Worm (Caenorhabditis elegans): ENCODE data around the gene lyst-1.

The lyst-1 gene

ce11 chrX:12143693-12144092 lies 2.7 kb upstream of the lyst-1 start, which contains the start of gene M153.5:
TSS of gene M153.5 (plus strand) at chrX:12143993.
- no peak for TF ChIP-seq zfh-2 (GFP tag; conservative IDR thresholded peaks at IDR 0.05)
- no peak for TF ChIP-seq zim-3 (tag; optimal IDR thresholded peaks at IDR 0.05)
- no peak for TF ChIP-seq F10E7.11 (tag; optimal IDR thresholded peaks at IDR 0.05)
- TF ChIP-seq tlf-1 (GFP tag; optimal IDR thresholded peaks at IDR 0.05), result no peak
- no peak for TF ChIP-seq lsy-27 (tag; optimal IDR thresholded peaks at IDR 0.05; ENCODE audit: borderline replicate concordance, insufficient read depth)
- TF ChIP-seq egl-44 (GFP tag; IDR thresholded peaks at IDR 0.05), result no peak
- no peak for TF ChIP-seq rec-8 (tag; optimal IDR thresholded peaks at IDR 0.05)

- TF ChIP-seq hmg-1.2 (GFP tag; IDR thresholded peaks at IDR 0.05), result no peak
- no peak for TF ChIP-seq ama-1 (optimal IDR thresholded peaks at IDR 0.05)
- no peak for TF ChIP-seq ama-1 (GFP tag; optimal IDR thresholded peaks at IDR 0.05)
- no peak for TF ChIP-seq F10E7.11 (tag; optimal IDR thresholded peaks at IDR 0.05)
- no peak for TF ChIP-seq gei-17 (GFP tag; optimal IDR thresholded peaks at IDR 0.05)
- TF ChIP-seq Y67H2A.10 (GFP tag; conservative IDR thresholded peaks at IDR 0.05), result no peak
- TF ChIP-seq madf-8 (GFP tag; conservative IDR thresholded peaks at IDR 0.05), result no peak
- no peak for TF ChIP-seq F22D6.2 (tag; optimal IDR thresholded peaks at IDR 0.05)
- no peak for TF ChIP-seq madf-3 (GFP tag; IDR thresholded peaks at IDR 0.05)
- no peak for TF ChIP-seq zim-3 (tag; optimal IDR thresholded peaks at IDR 0.05)
- no peak for TF ChIP-seq egl-18 (GFP tag; IDR thresholded peaks at IDR 0.05)
- TF ChIP-seq B0336.3 (GFP tag; IDR thresholded peaks at IDR 0.05), result no peak
- no peak for TF ChIP-seq C17E4.6 (GFP tag; IDR thresholded peaks at IDR 0.05)
- TF ChIP-seq unc-62 (GFP tag; optimal IDR thresholded peaks at IDR 0.05), result no peak
- TF ChIP-seq K11D2.4 (GFP tag; IDR thresholded peaks at IDR 0.05), result no peak
- no peak for TF ChIP-seq snpc-1.1 (tag; optimal IDR thresholded peaks at IDR 0.05; ENCODE audit: insufficient read depth)
- no peak for TF ChIP-seq cebp-1 (GFP tag; IDR thresholded peaks at IDR 0.05)
- TF ChIP-seq cebp-1 (tag; optimal IDR thresholded peaks at IDR 0.05), result no peak
Measured at ce11 chrX:12142569-12142968, 1.6 kb upstream of the lyst-1 start, which contains the start of gene M153.3. TSS of gene M153.3 (plus strand) at chrX:12142869.

ce11 chrX:12125308-12125707 lies 15.6 kb downstream of the lyst-1 start, which contains the start of gene lgc-18:
TSS of gene lgc-18 (plus strand) at chrX:12125608.
- no peak for TF ChIP-seq snpc-3.4 (tag; optimal IDR thresholded peaks at IDR 0.05)
- no peak for TF ChIP-seq F55B11.4 (tag; optimal IDR thresholded peaks at IDR 0.05; ENCODE audit: borderline replicate concordance, insufficient read depth)
- TF ChIP-seq nhr-90 (tag; optimal IDR thresholded peaks at IDR 0.05), result no peak
- TF ChIP-seq B0019.2 (GFP tag; conservative IDR thresholded peaks at IDR 0.05), result no peak
- no peak for TF ChIP-seq ceh-27 (GFP tag; optimal IDR thresholded peaks at IDR 0.05)
- TF ChIP-seq egrh-3 (GFP tag; IDR thresholded peaks at IDR 0.05), result no peak
- no peak for TF ChIP-seq dpl-1 (GFP tag; optimal IDR thresholded peaks at IDR 0.05)
- no peak for TF ChIP-seq F57A8.1 (GFP tag; optimal IDR thresholded peaks at IDR 0.05)
- no peak for TF ChIP-seq lin-26 (GFP tag; IDR thresholded peaks at IDR 0.05)
- TF ChIP-seq F39B2.1 (GFP tag; IDR thresholded peaks at IDR 0.05), result no peak
- TF ChIP-seq T26A5.8 (tag; optimal IDR thresholded peaks at IDR 0.05), result no peak
- TF ChIP-seq repo-1 (tag; optimal IDR thresholded peaks at IDR 0.05), result no peak
- TF ChIP-seq hsf-1 (GFP tag; IDR thresholded peaks at IDR 0.05), result no peak
- TF ChIP-seq unc-130 (GFP tag; optimal IDR thresholded peaks at IDR 0.05), result no peak
- no peak for TF ChIP-seq attf-3 (GFP tag; conservative IDR thresholded peaks at IDR 0.05)
